Fruit fly (Drosophila melanogaster): Measurements from ENCODE around the gene Ccm3.

Ccm3 gene

DNA sequence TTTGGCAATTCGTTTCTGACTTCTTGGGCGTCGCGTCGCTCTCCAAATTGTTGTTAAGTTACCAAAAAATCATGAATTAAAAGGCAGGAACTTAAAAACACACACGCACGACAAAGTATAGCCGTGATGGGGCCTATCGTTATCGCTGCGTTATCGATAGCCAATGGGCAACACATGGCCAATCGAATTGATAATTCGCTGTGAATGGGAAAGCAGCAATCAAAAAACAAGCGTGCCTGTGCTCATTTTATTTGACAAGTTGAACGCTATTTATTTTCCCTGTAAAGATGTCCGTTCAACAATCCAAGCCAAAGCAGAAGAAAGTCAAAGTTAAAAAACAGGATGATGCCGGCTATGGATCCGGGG lies 25.8 kb upstream of the Ccm3 start, which contains the start of the genes Surf4 and CG31301 (continued):
- TF ChIP-seq tna (GFP tag; IDR thresholded peaks at IDR 0.05; ENCODE audit: partially characterized antibody) (peak; percentile 85), Hsf (GFP tag; optimal IDR thresholded peaks at IDR 0.05) (no peak), CG12769 (tag; optimal IDR thresholded peaks at IDR 0.05) (no peak), croc (GFP tag; conservative IDR thresholded peaks at IDR 0.05) (no peak), bcd (GFP tag; optimal IDR thresholded peaks at IDR 0.05) (no peak), amos (GFP tag; IDR thresholded peaks at IDR 0.05; ENCODE audit: partially characterized antibody) (peak; percentile 74), CG34224 (GFP tag; IDR thresholded peaks at IDR 0.05; ENCODE audit: partially characterized antibody) (peak; percentile 64), Dp (GFP tag; optimal IDR thresholded peaks at IDR 0.05) (peak; percentile 35), CG14860 (GFP tag; IDR thresholded peaks at IDR 0.05; ENCODE audit: partially characterized antibody) (peak; percentile 68; the same call in 2 of the 3 replicates), CG13624 (GFP tag; optimal IDR thresholded peaks at IDR 0.05) (peak; percentile 13), stwl (tag; optimal IDR thresholded peaks at IDR 0.05) (peak; percentile 62), CG33557 (GFP tag; optimal IDR thresholded peaks at IDR 0.05) (no peak), zf30C (GFP tag; optimal IDR thresholded peaks at IDR 0.05) (peak; percentile 30), CG7963 (GFP tag; IDR thresholded peaks at IDR 0.05; ENCODE audit: partially characterized antibody) (peak; percentile 76), CG42726 (GFP tag; IDR thresholded peaks at IDR 0.05; ENCODE audit: partially characterized antibody) (peak; percentile 29; the same call in 1 of the 2 replicates), Sry-δ (GFP tag; optimal IDR thresholded peaks at IDR 0.05) (peak; percentile 51), CG14014 (GFP tag; IDR thresholded peaks at IDR 0.05) (peak; percentile 33; the same call in 1 of the 2 replicates), CG17385 (GFP tag; optimal IDR thresholded peaks at IDR 0.05) (peak; percentile 34), Scr (GFP tag; IDR thresholded peaks at IDR 0.05; ENCODE audit: partially characterized antibody) (peak; percentile 68; the same call in 1 of the 2 replicates), Dfd (GFP tag; optimal IDR thresholded peaks at IDR 0.05) (no peak), unc-4 (GFP tag; IDR thresholded peaks at IDR 0.05; ENCODE audit: partially characterized antibody) (peak; percentile 59), Rfx (GFP tag; IDR thresholded peaks at IDR 0.05) (0 out of 2 replicates have a peak, but pooled peaks have one; percentile 10), Doc3 (GFP tag; IDR thresholded peaks at IDR 0.05; ENCODE audit: partially characterized antibody) (peak; percentile 53; the same call in 2 of the 3 replicates), CG12659 (GFP tag; optimal IDR thresholded peaks at IDR 0.05) (peak; percentile 34), knrl (GFP tag; IDR thresholded peaks at IDR 0.05; ENCODE audit: partially characterized antibody) (peak; percentile 51; the same call in 2 of the 3 replicates), CG8478 (optimal IDR thresholded peaks at IDR 0.05) (no peak), Side (GFP tag; optimal IDR thresholded peaks at IDR 0.05) (no peak), trem (tag; optimal IDR thresholded peaks at IDR 0.05) (peak; percentile 29), lilli (GFP tag; optimal IDR thresholded peaks at IDR 0.05) (peak; percentile 5), C15 (GFP tag; IDR thresholded peaks at IDR 0.05) (no peak), CG10267 (tag; optimal IDR thresholded peaks at IDR 0.05) (peak; percentile 12), Hr3 (GFP tag; optimal IDR thresholded peaks at IDR 0.05) (no peak), BEAF-32 (GFP tag; optimal IDR thresholded peaks at IDR 0.05) (peak; percentile 67), CG2116 (GFP tag; optimal IDR thresholded peaks at IDR 0.05) (peak; percentile 91)

DNA sequence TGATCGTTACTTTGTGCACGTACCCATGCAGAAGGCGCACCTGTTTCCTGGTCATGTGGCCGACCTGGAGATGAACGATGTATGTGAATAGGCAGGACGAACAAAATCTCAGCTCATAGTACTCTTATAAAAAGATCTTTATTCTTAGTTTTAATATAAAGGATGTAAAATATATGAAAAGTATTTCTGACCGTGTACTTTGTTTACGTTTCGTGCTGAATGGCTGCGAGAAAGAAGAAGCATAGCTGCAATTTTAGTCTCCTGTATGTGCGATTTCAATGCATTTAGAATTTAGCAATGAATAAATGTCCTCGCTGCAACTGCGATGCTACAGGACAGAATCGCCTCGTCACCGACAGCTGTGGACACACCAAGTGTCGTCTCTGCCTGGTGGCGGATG lies 23.9 kb upstream of the Ccm3 start, which contains the start of the genes CG42726 and CG42727:
CG42726 (plus strand) TSS at position 227 of the 400 bp plus-strand sequence.
CG42727 (plus strand) TSS at position 227 of the 400 bp plus-strand sequence.
- TF ChIP-seq CG9727 (GFP tag; optimal IDR thresholded peaks at IDR 0.05) (peak; percentile 8), CG2712 (tag; optimal IDR thresholded peaks at IDR 0.05) (peak; percentile 55), wek (GFP tag; optimal IDR thresholded peaks at IDR 0.05) (no peak), CG6175 (GFP tag; IDR thresholded peaks at IDR 0.05) (0 out of 3 replicates have a peak, but pooled peaks have one; percentile 18), CG7556 (GFP tag; optimal IDR thresholded peaks at IDR 0.05) (peak; percentile 2), ken (GFP tag; IDR thresholded peaks at IDR 0.05) (peak; percentile 43; the same call in 1 of the 3 replicates), gce (GFP tag; IDR thresholded peaks at IDR 0.05) (0 out of 3 replicates have a peak, but pooled peaks have one; percentile 27), Hmr (GFP tag; optimal IDR thresholded peaks at IDR 0.05) (peak; percentile 17), CG10274 (GFP tag; optimal IDR thresholded peaks at IDR 0.05) (no peak), sna (GFP tag; IDR thresholded peaks at IDR 0.05; ENCODE audit: partially characterized antibody) (no peak), maf-S (GFP tag; optimal IDR thresholded peaks at IDR 0.05) (no peak), CG8388 (GFP tag; optimal IDR thresholded peaks at IDR 0.05) (peak; percentile 2), unpg (GFP tag; optimal IDR thresholded peaks at IDR 0.05) (peak; percentile 50), slou (GFP tag; optimal IDR thresholded peaks at IDR 0.05) (no peak), pb (GFP tag; optimal IDR thresholded peaks at IDR 0.05) (no peak), CG10267 (tag; optimal IDR thresholded peaks at IDR 0.05) (no peak), unc-4 (GFP tag; IDR thresholded peaks at IDR 0.05; ENCODE audit: partially characterized antibody) (no peak), chinmo (GFP tag; IDR thresholded peaks at IDR 0.05; ENCODE audit: partially characterized antibody) (no peak)
